Worm (Caenorhabditis elegans): ENCODE data around the gene Y39E4A.1.

DNA sequence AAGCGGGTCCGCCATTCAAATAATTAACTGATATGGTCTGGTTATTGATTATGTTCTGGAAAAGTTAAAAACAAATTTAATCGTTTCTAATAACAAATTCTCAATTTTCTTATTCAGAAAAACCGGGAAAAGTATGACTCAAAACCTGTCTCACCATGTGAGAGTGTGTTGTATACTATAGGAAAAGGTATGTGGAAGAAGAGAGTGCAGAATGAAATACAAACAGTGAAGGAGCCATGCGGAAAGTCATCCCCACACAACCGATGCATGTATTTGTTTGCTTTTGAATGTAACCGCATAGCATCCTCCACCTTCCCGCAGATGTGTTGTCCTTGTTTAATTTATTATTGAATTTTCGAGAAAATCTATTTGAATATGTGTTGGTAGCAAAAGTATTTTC is 49.2 kb downstream of the Y39E4A.1 start, which contains the start of gene ZK1010.8:
- no peak for TF ChIP-seq ama-1 (optimal IDR thresholded peaks at IDR 0.05)
- no peak for TF ChIP-seq hmbx-1 (tag; optimal IDR thresholded peaks at IDR 0.05)
- TF ChIP-seq scrt-1 (GFP tag; IDR thresholded peaks at IDR 0.05), result no peak
- TF ChIP-seq tra-4 (tag; optimal IDR thresholded peaks at IDR 0.05), result no peak
